Worm (Caenorhabditis elegans): ENCODE measurements around the gene dlhd-1.

dlhd-1 gene

DNA sequence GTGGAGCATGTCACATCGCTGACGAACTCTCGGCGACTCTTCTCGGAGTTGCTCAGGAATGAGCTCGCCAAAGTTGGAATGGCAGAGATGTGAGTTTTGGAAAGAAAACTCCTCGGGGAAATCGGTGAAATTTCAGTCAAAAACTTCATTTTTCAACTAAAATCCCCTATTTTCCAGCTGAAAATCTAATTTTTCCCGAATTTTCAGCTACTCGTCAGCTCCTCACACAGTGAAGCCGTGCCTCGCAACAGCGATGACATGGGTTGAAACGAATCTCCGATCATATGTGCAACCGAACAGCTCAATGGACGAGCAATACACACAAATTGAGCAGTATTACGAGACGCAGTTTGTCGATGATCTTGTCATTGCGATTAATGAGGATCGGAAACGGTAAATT lies 20.1 kb downstream of the dlhd-1 start:
- TF ChIP-seq egrh-3 (GFP tag; IDR thresholded peaks at IDR 0.05) (no peak), attf-3 (GFP tag; conservative IDR thresholded peaks at IDR 0.05) (no peak), F55B11.4 (tag; optimal IDR thresholded peaks at IDR 0.05; ENCODE audit: borderline replicate concordance, insufficient read depth) (no peak), B0019.2 (GFP tag; conservative IDR thresholded peaks at IDR 0.05) (no peak), lag-1 (GFP tag; IDR thresholded peaks at IDR 0.05) (no peak), akir-1 (GFP tag; optimal IDR thresholded peaks at IDR 0.05) (no peak), let-607 (tag; optimal IDR thresholded peaks at IDR 0.05) (no peak)

DNA sequence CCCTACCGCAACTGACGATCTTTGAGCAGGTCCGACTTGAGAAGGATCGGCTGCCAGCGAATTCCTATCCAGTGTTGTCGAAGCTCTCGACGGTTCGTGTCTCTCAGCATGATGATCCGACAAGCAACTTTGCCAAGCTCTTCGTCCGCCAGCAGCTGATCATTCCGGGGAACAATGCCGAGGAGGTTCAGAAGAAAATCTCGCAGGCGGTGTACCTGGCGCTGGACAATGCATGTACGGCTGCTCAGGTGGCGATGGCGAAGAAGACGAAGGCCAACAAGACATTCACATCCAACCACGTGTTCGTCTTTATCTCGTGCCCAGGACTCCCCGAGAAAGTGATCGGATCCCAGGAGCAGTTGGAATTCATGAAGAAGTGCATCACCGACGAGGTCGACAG lies 22.5 kb downstream of the dlhd-1 start:
- no peak for TF ChIP-seq nfya-1 (tag; optimal IDR thresholded peaks at IDR 0.05; ENCODE audit: borderline replicate concordance, insufficient read depth)
- no peak for TF ChIP-seq rcor-1 (GFP tag; IDR thresholded peaks at IDR 0.05)
- TF ChIP-seq nhr-90 (tag; optimal IDR thresholded peaks at IDR 0.05) = no peak
- no peak for TF ChIP-seq lsy-27 (tag; optimal IDR thresholded peaks at IDR 0.05; ENCODE audit: borderline replicate concordance, insufficient read depth)
- TF ChIP-seq F49E8.2 (tag; optimal IDR thresholded peaks at IDR 0.05; ENCODE audit: insufficient read depth) = no peak
- no peak for TF ChIP-seq madf-6 (GFP tag; IDR thresholded peaks at IDR 0.05)
- TF ChIP-seq K11D2.4 (GFP tag; IDR thresholded peaks at IDR 0.05) = no peak
- no peak for TF ChIP-seq gei-17 (GFP tag; optimal IDR thresholded peaks at IDR 0.05)
- no peak for TF ChIP-seq nfyb-1 (GFP tag; IDR thresholded peaks at IDR 0.05)
- TF ChIP-seq K12H6.12 (tag; optimal IDR thresholded peaks at IDR 0.05) = no peak
- TF ChIP-seq ceh-79 (tag; optimal IDR thresholded peaks at IDR 0.05) = no peak
- no peak for TF ChIP-seq ztf-22 (GFP tag; optimal IDR thresholded peaks at IDR 0.05)
- no peak for TF ChIP-seq mes-4 (tag; optimal IDR thresholded peaks at IDR 0.05)
- TF ChIP-seq madf-3 (GFP tag; IDR thresholded peaks at IDR 0.05) = no peak
- no peak for TF ChIP-seq ZK185.1 (tag; optimal IDR thresholded peaks at IDR 0.05; ENCODE audit: poor library complexity, severe bottlenecking)
- TF ChIP-seq hlh-26 (GFP tag; conservative IDR thresholded peaks at IDR 0.05) = no peak
- peak; percentile 37 for TF ChIP-seq nhr-179 (tag; optimal IDR thresholded peaks at IDR 0.05)
- no peak for TF ChIP-seq F37B4.10 (GFP tag; IDR thresholded peaks at IDR 0.05)
- TF ChIP-seq zfh-2 (GFP tag; conservative IDR thresholded peaks at IDR 0.05) = 0 out of 2 replicates have a peak, but pooled peaks have one; percentile 56
- TF ChIP-seq ztf-28 (GFP tag; IDR thresholded peaks at IDR 0.05) = no peak
- 0 out of 2 replicates have a peak, but pooled peaks have one; percentile 6 for TF ChIP-seq egrh-3 (GFP tag; IDR thresholded peaks at IDR 0.05)
- TF ChIP-seq attf-3 (GFP tag; conservative IDR thresholded peaks at IDR 0.05) = no peak
- TF ChIP-seq him-1 (tag; optimal IDR thresholded peaks at IDR 0.05) = no peak
- TF ChIP-seq Y53F4B.3 (GFP tag; IDR thresholded peaks at IDR 0.05) = no peak

DNA sequence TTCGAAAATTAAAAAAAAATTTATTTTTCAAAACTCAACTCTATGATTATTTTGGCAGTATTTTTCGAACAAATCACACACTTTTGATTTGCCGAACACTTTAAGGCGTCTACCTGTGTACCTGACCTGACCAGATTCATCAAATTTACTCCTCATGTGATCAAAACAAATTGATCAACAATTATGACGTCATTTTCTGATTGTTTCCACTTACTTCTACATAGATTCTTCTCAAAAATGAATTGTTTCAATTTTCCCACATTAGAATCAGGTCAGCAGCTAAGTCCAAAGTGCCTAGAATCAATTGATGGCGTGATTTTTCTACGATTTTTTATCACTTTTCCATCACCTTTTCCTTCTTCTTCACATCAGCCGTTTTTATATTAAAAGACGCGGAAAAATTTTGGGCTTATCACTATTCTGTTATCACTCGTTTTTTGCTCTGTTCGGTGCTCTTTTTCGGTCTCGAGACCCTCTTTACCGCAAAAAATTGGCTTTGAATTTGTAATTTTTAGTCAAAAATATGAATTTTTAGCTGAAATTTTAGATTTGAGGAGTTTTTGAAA lies 28.7 kb downstream of the dlhd-1 start:
- TF ChIP-seq Y53G8AR.9 (GFP tag; conservative IDR thresholded peaks at IDR 0.05) = 0 out of 2 replicates have a peak, but pooled peaks have one; percentile 53
- TF ChIP-seq tlf-1 (GFP tag; optimal IDR thresholded peaks at IDR 0.05) = no peak
- TF ChIP-seq nhr-80 (tag; optimal IDR thresholded peaks at IDR 0.05) = peak; percentile 43
- TF ChIP-seq cebp-1 (GFP tag; IDR thresholded peaks at IDR 0.05) = no peak
- TF ChIP-seq cebp-1 (tag; optimal IDR thresholded peaks at IDR 0.05) = peak; percentile 7
- peak; percentile 88 for TF ChIP-seq atf-7 (tag; optimal IDR thresholded peaks at IDR 0.05)
- TF ChIP-seq ekl-4 (GFP tag; IDR thresholded peaks at IDR 0.05) = no peak
